Worm (Caenorhabditis elegans): ENCODE results near the gene Y62H9A.11.

Gene Y62H9A.11

ce11 chrX:11931559-11931958 lies 24.4 kb upstream of the Y62H9A.11 start, which contains the start of gene dot-1.4:
Gene dot-1.4, minus strand, starts transcription at chrX:11931659.
- TF ChIP-seq lin-39 (tag; optimal IDR thresholded peaks at IDR 0.05) (no peak), nhr-21 (tag; optimal IDR thresholded peaks at IDR 0.05) (no peak), sma-9 (GFP tag; optimal IDR thresholded peaks at IDR 0.05) (no peak), sma-9 (tag; optimal IDR thresholded peaks at IDR 0.05) (no peak), nhr-25 (tag; optimal IDR thresholded peaks at IDR 0.05) (no peak), fos-1 (tag; optimal IDR thresholded peaks at IDR 0.05) (no peak)

ce11 chrX:11927585-11927984 lies 20.4 kb upstream of the Y62H9A.11 start, which contains the start of gene F55G7.4:
Gene F55G7.4, plus strand, starts transcription at chrX:11927885.
- TF ChIP-seq ceh-82 (tag; optimal IDR thresholded peaks at IDR 0.05) = no peak
- TF ChIP-seq mbf-1 (tag; optimal IDR thresholded peaks at IDR 0.05) = no peak
- no peak for TF ChIP-seq nhr-11 (tag; optimal IDR thresholded peaks at IDR 0.05)
- TF ChIP-seq lin-39 (tag; optimal IDR thresholded peaks at IDR 0.05) = no peak
- no peak for TF ChIP-seq ztf-1 (GFP tag; conservative IDR thresholded peaks at IDR 0.05)

ce11 chrX:11925243-11925642 lies 18.1 kb upstream of the Y62H9A.11 start:
- TF ChIP-seq fos-1 (tag; optimal IDR thresholded peaks at IDR 0.05) (peak; percentile 48), sma-9 (GFP tag; optimal IDR thresholded peaks at IDR 0.05) (peak; percentile 52), sma-9 (tag; optimal IDR thresholded peaks at IDR 0.05) (no peak), nhr-237 (tag; optimal IDR thresholded peaks at IDR 0.05) (no peak), ztf-4 (tag; optimal IDR thresholded peaks at IDR 0.05) (no peak)

DNA sequence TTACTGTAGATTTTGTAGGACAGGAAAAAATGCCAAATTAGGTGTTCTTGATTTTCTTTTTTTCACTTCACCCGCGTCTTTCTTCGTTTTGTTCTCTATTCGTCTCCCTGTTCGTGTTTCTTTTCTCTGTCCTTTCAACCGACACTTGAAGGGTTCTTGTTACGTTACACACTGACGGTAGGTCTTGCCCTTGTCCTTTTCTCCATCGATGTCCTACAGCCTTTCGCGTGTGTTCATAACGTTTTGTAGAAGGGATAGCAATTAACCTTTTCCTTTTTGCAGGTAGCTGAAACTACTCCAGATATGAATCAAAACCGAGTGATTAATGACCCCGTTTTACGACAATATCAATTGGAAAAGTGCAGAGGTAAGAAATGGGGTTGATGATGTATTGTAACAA lies 17.0 kb upstream of the Y62H9A.11 start, which contains the start of gene F55G7.1:
F55G7.1 (plus strand) TSS at position 276 of the 400 bp plus-strand sequence.
- TF ChIP-seq mbf-1 (tag; optimal IDR thresholded peaks at IDR 0.05) (no peak), nhr-77 (tag; optimal IDR thresholded peaks at IDR 0.05) (peak; percentile 27), skn-1 (tag; optimal IDR thresholded peaks at IDR 0.05) (no peak), C34F6.9 (tag; optimal IDR thresholded peaks at IDR 0.05) (peak; percentile 42), unc-55 (GFP tag; optimal IDR thresholded peaks at IDR 0.05) (no peak), sem-4 (tag; optimal IDR thresholded peaks at IDR 0.05) (no peak), elt-1 (tag; optimal IDR thresholded peaks at IDR 0.05) (no peak), nhr-237 (tag; optimal IDR thresholded peaks at IDR 0.05) (peak; percentile 39), ceh-16 (tag; optimal IDR thresholded peaks at IDR 0.05) (no peak), fos-1 (tag; optimal IDR thresholded peaks at IDR 0.05) (peak; percentile 52), aly-2 (tag; optimal IDR thresholded peaks at IDR 0.05) (no peak), lin-13 (GFP tag; optimal IDR thresholded peaks at IDR 0.05) (peak; percentile 4), nhr-10 (tag; optimal IDR thresholded peaks at IDR 0.05) (no peak), lsy-2 (tag; optimal IDR thresholded peaks at IDR 0.05) (peak in 1 of 2 experiments; percentile 31), ama-1 (optimal IDR thresholded peaks at IDR 0.05) (no peak), peb-1 (tag; optimal IDR thresholded peaks at IDR 0.05) (no peak), nhr-23 (tag; optimal IDR thresholded peaks at IDR 0.05) (no peak), nhr-12 (tag; optimal IDR thresholded peaks at IDR 0.05) (no peak), gmeb-1 (tag; optimal IDR thresholded peaks at IDR 0.05) (peak; percentile 65), alr-1 (tag; optimal IDR thresholded peaks at IDR 0.05) (no peak), mdl-1 (tag; optimal IDR thresholded peaks at IDR 0.05) (no peak), elt-3 (tag; optimal IDR thresholded peaks at IDR 0.05) (no peak), lin-39 (tag; optimal IDR thresholded peaks at IDR 0.05) (no peak), R02D3.7 (tag; optimal IDR thresholded peaks at IDR 0.05) (no peak), sma-3 (GFP tag; optimal IDR thresholded peaks at IDR 0.05) (peak; percentile 68), ceh-82 (tag; optimal IDR thresholded peaks at IDR 0.05) (no peak), sma-9 (GFP tag; optimal IDR thresholded peaks at IDR 0.05) (peak; percentile 63), sma-9 (tag; optimal IDR thresholded peaks at IDR 0.05) (no peak), nhr-6 (tag; optimal IDR thresholded peaks at IDR 0.05) (peak; percentile 35), crh-2 (tag; optimal IDR thresholded peaks at IDR 0.05) (peak; percentile 70), nhr-129 (tag; optimal IDR thresholded peaks at IDR 0.05) (peak; percentile 87), unc-39 (tag; optimal IDR thresholded peaks at IDR 0.05) (no peak), nhr-11 (tag; optimal IDR thresholded peaks at IDR 0.05) (no peak), dmd-4 (tag; optimal IDR thresholded peaks at IDR 0.05) (no peak), unc-62 (GFP tag; optimal IDR thresholded peaks at IDR 0.05) (no peak), zag-1 (tag; optimal IDR thresholded peaks at IDR 0.05) (no peak), ZK546.5 (tag; optimal IDR thresholded peaks at IDR 0.05) (no peak), ztf-4 (tag; optimal IDR thresholded peaks at IDR 0.05) (no peak), nhr-21 (tag; optimal IDR thresholded peaks at IDR 0.05) (peak; percentile 76), blmp-1 (tag; optimal IDR thresholded peaks at IDR 0.05; ENCODE audit: insufficient read depth) (no peak), F13H6.1 (tag; optimal IDR thresholded peaks at IDR 0.05) (peak; percentile 35), mab-5 (tag; optimal IDR thresholded peaks at IDR 0.05) (peak; percentile 17), ztf-11 (tag; optimal IDR thresholded peaks at IDR 0.05) (no peak), nhr-25 (tag; optimal IDR thresholded peaks at IDR 0.05) (no peak), lin-11 (tag; optimal IDR thresholded peaks at IDR 0.05) (no peak), Y55F3AM.14 (GFP tag; optimal IDR thresholded peaks at IDR 0.05) (peak; percentile 2), snpc-4 (tag; optimal IDR thresholded peaks at IDR 0.05) (peak; percentile 52)

Measured in whole organism, L2 larva.